Fruit fly (Drosophila melanogaster): ENCODE data around the gene spartin.

- TF ChIP-seq h (optimal IDR thresholded peaks at IDR 0.05) (no peak), Myc (optimal IDR thresholded peaks at IDR 0.05) (no peak), psq (optimal IDR thresholded peaks at IDR 0.05) (no peak)
Observed at dm6 chr3R:4690508-4690907, 35.9 kb downstream of the spartin start, which contains the start of gene CG33927.

Measured in Kc167 (cell line).